Fruit fly (Drosophila melanogaster): ENCODE data around the gene Pmi.

The Pmi gene

dm6 chr3L:5823763-5824445, 44.1 kb downstream of the Pmi start (continued):
- TF ChIP-seq CG11294 (GFP tag; IDR thresholded peaks at IDR 0.05) (no peak), Ets96B (tag; optimal IDR thresholded peaks at IDR 0.05) (no peak), Met (GFP tag; optimal IDR thresholded peaks at IDR 0.05) (peak; percentile 17), fd85E (GFP tag; optimal IDR thresholded peaks at IDR 0.05) (no peak), fd59A (GFP tag; optimal IDR thresholded peaks at IDR 0.05) (no peak), salr (GFP tag; optimal IDR thresholded peaks at IDR 0.05) (no peak), lz (GFP tag; optimal IDR thresholded peaks at IDR 0.05) (peak; percentile 9), Hr39 (GFP tag; optimal IDR thresholded peaks at IDR 0.05) (no peak), CG6854 (GFP tag; optimal IDR thresholded peaks at IDR 0.05) (no peak), CG8119 (GFP tag; IDR thresholded peaks at IDR 0.05) (no peak), CG6808 (GFP tag; optimal IDR thresholded peaks at IDR 0.05) (no peak), eg (GFP tag; IDR thresholded peaks at IDR 0.05) (no peak), CG6163 (GFP tag; IDR thresholded peaks at IDR 0.05) (peak; percentile 53; the same call in 1 of the 3 replicates), fkh (GFP tag; optimal IDR thresholded peaks at IDR 0.05) (peak; percentile 97), Gug (GFP tag; IDR thresholded peaks at IDR 0.05) (no peak), Hr38 (GFP tag; optimal IDR thresholded peaks at IDR 0.05) (no peak), CG11762 (GFP tag; optimal IDR thresholded peaks at IDR 0.05; ENCODE audit: insufficient read depth) (no peak), CG10669 (GFP tag; optimal IDR thresholded peaks at IDR 0.05) (peak; percentile 7), pdm3 (GFP tag; optimal IDR thresholded peaks at IDR 0.05) (no peak), CG10631 (GFP tag; optimal IDR thresholded peaks at IDR 0.05) (no peak)

dm6 chr3L:5825483-5825882, 45.6 kb downstream of the Pmi start:
- TF ChIP-seq CG11294 (GFP tag; IDR thresholded peaks at IDR 0.05) (no peak), CG32006 (GFP tag; optimal IDR thresholded peaks at IDR 0.05) (peak; percentile 2), spab (GFP tag; optimal IDR thresholded peaks at IDR 0.05) (peak; percentile 12), acj6 (GFP tag; optimal IDR thresholded peaks at IDR 0.05) (peak; percentile 28), CG3032 (tag; optimal IDR thresholded peaks at IDR 0.05) (peak; percentile 36), Hr4 (GFP tag; optimal IDR thresholded peaks at IDR 0.05) (no peak), CG11762 (GFP tag; optimal IDR thresholded peaks at IDR 0.05; ENCODE audit: insufficient read depth) (no peak), ss (GFP tag; optimal IDR thresholded peaks at IDR 0.05) (no peak), Eip78C (GFP tag) (peak; percentile 52), Sox14 (GFP tag; optimal IDR thresholded peaks at IDR 0.05) (no peak), eg (GFP tag; IDR thresholded peaks at IDR 0.05) (no peak), Sox102F (GFP tag; optimal IDR thresholded peaks at IDR 0.05) (no peak), CG34406 (GFP tag; optimal IDR thresholded peaks at IDR 0.05) (peak; percentile 7), OdsH (GFP tag; optimal IDR thresholded peaks at IDR 0.05) (no peak), salr (GFP tag; optimal IDR thresholded peaks at IDR 0.05) (no peak), Hr38 (GFP tag; optimal IDR thresholded peaks at IDR 0.05) (no peak), Ets21C (GFP tag; optimal IDR thresholded peaks at IDR 0.05) (no peak), CG10669 (GFP tag; optimal IDR thresholded peaks at IDR 0.05) (peak; percentile 9), CG8119 (GFP tag; IDR thresholded peaks at IDR 0.05) (no peak), Ets96B (tag; optimal IDR thresholded peaks at IDR 0.05) (peak; percentile 5), fd59A (GFP tag; optimal IDR thresholded peaks at IDR 0.05) (peak; percentile 19), CG6163 (GFP tag; IDR thresholded peaks at IDR 0.05) (0 out of 3 replicates have a peak, but pooled peaks have one; percentile 12), dac (GFP tag; optimal IDR thresholded peaks at IDR 0.05) (no peak), pdm3 (GFP tag; optimal IDR thresholded peaks at IDR 0.05) (no peak), CG1621 (tag; optimal IDR thresholded peaks at IDR 0.05) (no peak), Eip93F (GFP tag; optimal IDR thresholded peaks at IDR 0.05) (no peak)

- no peak for TF ChIP-seq Eip78C (GFP tag)
- no peak for TF ChIP-seq dsx (GFP tag; optimal IDR thresholded peaks at IDR 0.05; ENCODE audit: poor library complexity, severe bottlenecking)
- no peak for TF ChIP-seq eg (GFP tag; IDR thresholded peaks at IDR 0.05)
- no peak for TF ChIP-seq CG1621 (tag; optimal IDR thresholded peaks at IDR 0.05)
- TF ChIP-seq cyc (GFP tag; optimal IDR thresholded peaks at IDR 0.05): no peak
- TF ChIP-seq CG6854 (GFP tag; optimal IDR thresholded peaks at IDR 0.05): no peak
- no peak for TF ChIP-seq dac (GFP tag; optimal IDR thresholded peaks at IDR 0.05)
- TF ChIP-seq CG6276 (GFP tag; optimal IDR thresholded peaks at IDR 0.05): no peak
- TF ChIP-seq Lpt (GFP tag; optimal IDR thresholded peaks at IDR 0.05): no peak
- TF ChIP-seq CG4318 (GFP tag; optimal IDR thresholded peaks at IDR 0.05): no peak
- TF ChIP-seq CG7368 (GFP tag; optimal IDR thresholded peaks at IDR 0.05): no peak
Observed at dm6 chr3L:5828275-5828674, 48.4 kb downstream of the Pmi start.

All from whole organism, prepupa.